Worm (Caenorhabditis elegans) whole organism, early embryonic: Measurements from ENCODE around the gene F21D9.1.

ENCODE experiments used
- F13C5.2 ChIP-seq: sonication (generic microtip); optimal IDR thresholded peaks from 2 replicates; lab custom pipeline; 2017; ENCODE audit warnings: mild to moderate bottlenecking, missing genetic modification characterization, inconsistent platforms, missing compliant biosample characterization
- aly-1 ChIP-seq: sonication (generic microtip); optimal IDR thresholded peaks from 2 replicates; lab custom pipeline; 2016; ENCODE audit warnings: missing genetic modification characterization, missing compliant biosample characterization
- ama-1 ChIP-seq: fragments of 150-350 bp; optimal IDR thresholded peaks from 2 replicates; lab custom pipeline; 2014
- ceh-13 ChIP-seq: fragments of 200-800 bp; sonication (Bioruptor generic); optimal IDR thresholded peaks from 2 replicates; lab custom pipeline; 2018; ENCODE audit warnings: mild to moderate bottlenecking, missing genetic modification characterization, missing compliant biosample characterization
- flt-1 ChIP-seq: fragments of 200-800 bp; sonication (Bioruptor generic); IDR thresholded peaks from 2 replicates; pipeline ENCODE4 v1.3.6; 2022; ENCODE audit warnings: missing genetic modification characterization, missing compliant biosample characterization
- hmg-4 ChIP-seq: fragments of 200-800 bp; sonication (Bioruptor generic); optimal IDR thresholded peaks from 2 replicates; lab custom pipeline; 2018; ENCODE audit warnings: mild to moderate bottlenecking, missing genetic modification characterization, missing compliant biosample characterization
- hnd-1 ChIP-seq: sonication (generic microtip); optimal IDR thresholded peaks from 2 replicates; lab custom pipeline; 2016; ENCODE audit warnings: missing genetic modification characterization, missing compliant biosample characterization
- pes-1 ChIP-seq: fragments of 200-800 bp; sonication (Bioruptor generic); IDR thresholded peaks from 2 replicates; pipeline ENCODE4 v1.3.6; 2022; ENCODE audit warnings: missing genetic modification reagents, missing genetic modification characterization, missing compliant biosample characterization
- tbx-37 ChIP-seq: fragments of 200-800 bp; sonication (Bioruptor generic); conservative IDR thresholded peaks from 2 replicates; pipeline ENCODE4 v1.3.6; 2022; ENCODE audit warnings: missing genetic modification reagents, missing genetic modification characterization, missing compliant biosample characterization
- tra-4 ChIP-seq: sonication (generic microtip); optimal IDR thresholded peaks from 2 replicates; lab custom pipeline; 2017; ENCODE audit warnings: missing genetic modification characterization, missing compliant biosample characterization

DNA sequence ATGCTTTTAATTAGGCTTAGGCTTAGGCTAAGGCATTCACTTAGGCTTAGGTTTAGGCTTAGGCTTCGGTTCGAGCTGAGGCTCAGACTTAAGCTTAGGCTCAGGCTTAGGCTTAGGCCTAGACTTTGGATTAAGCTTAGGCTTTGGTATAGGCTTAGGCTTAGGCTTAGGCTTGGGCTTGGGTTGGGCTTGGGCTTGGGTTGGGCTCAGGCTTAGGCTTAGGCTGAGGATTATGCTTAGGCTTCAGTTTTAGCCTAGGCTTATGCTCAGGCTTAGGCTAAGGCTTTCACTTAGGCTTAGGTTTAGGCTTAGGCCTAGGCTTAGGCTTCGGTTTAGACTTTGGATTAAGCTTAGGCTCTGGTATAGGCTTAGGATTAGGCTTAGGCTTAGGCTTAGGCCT, 33.1 kb upstream of the F21D9.1 start:
- no peak for TF ChIP-seq hmg-4 (GFP tag; lab: Kevin White, UChicago)
- no peak for TF ChIP-seq pes-1 (GFP tag; lab: Robert Waterston, UW)
- TF ChIP-seq ama-1 = no peak
- TF ChIP-seq tbx-37 (GFP tag; lab: Robert Waterston, UW) = no peak
- TF ChIP-seq hnd-1 (tag; lab: Kevin White, UChicago) = no peak
- TF ChIP-seq tra-4 = no peak
- TF ChIP-seq flt-1 (GFP tag; lab: Robert Waterston, UW) = no peak
- TF ChIP-seq aly-1 (tag; lab: Kevin White, UChicago) = no peak
- no peak for TF ChIP-seq F13C5.2
- no peak for TF ChIP-seq ceh-13 (GFP tag; lab: Kevin White, UChicago)
